Fruit fly (Drosophila melanogaster) whole organism: ENCODE results near the gene Dhc93AB.

ENCODE experiments used
- CG8478 ChIP-seq: fragments of >200 bp; optimal IDR thresholded peaks from 2 replicates; lab custom pipeline; 2018; ENCODE audit warnings: inconsistent platforms
- EcR ChIP-seq, 2 experiments: fragments of >200 bp; optimal IDR thresholded peaks; 2 replicates each; lab custom pipeline; 2017; ENCODE audit warnings: missing biosample characterization in 2 of 2, missing genetic modification characterization in 2 of 2, missing genetic modification reagents in 2 of 2
- psq ChIP-seq: fragments of >200 bp; optimal IDR thresholded peaks from 2 replicates; lab custom pipeline; 2017

- TF ChIP-seq CG8478 (lab: Kevin White, UChicago) (no peak), EcR (GFP tag; optimal IDR thresholded peaks at IDR 0.05; lab: Kevin White, UChicago) (no peak), psq (no peak)
Measured at dm6 chr3R:21064000-21064924, 22.0 kb upstream of the Dhc93AB start, which contains the start of gene Cortactin.
